Fruit fly (Drosophila melanogaster): ENCODE measurements around the gene CG33796.

- TF ChIP-seq Dfd (GFP tag; optimal IDR thresholded peaks at IDR 0.05) (no peak), sage (GFP tag; optimal IDR thresholded peaks at IDR 0.05) (no peak)
Measured at dm6 chr3L:16181330-16181830, 11.5 kb upstream of the CG33796 start.
